Fruit fly (Drosophila melanogaster): ENCODE measurements around the gene Alp5.

DNA sequence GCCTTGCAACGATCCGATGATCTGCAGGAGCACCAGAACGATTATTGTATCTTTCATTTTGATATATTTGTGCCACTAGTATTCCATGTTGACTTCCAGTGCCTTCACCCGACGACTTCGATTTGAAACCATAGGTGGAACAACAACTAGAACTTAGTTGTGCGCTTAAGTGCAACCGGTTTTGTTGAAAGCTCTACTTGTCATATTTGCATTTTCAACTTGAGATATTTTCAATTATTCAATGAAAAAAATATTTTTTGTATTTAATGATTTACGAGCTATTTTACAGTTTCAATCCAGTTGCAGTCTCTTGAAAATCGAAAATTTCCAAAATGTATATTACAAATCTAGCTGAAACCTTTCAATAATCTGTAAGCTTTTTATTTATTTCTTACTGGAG is 40.1 kb upstream of the Alp5 start, which contains the start of gene CG31207:
- TF ChIP-seq CG8478 (optimal IDR thresholded peaks at IDR 0.05) (no peak), CTCF (optimal IDR thresholded peaks at IDR 0.05) (no peak)

All from S2 (cell line).